Worm (Caenorhabditis elegans): ENCODE measurements around the gene Y97E10AR.2.

The Y97E10AR.2 gene

DNA sequence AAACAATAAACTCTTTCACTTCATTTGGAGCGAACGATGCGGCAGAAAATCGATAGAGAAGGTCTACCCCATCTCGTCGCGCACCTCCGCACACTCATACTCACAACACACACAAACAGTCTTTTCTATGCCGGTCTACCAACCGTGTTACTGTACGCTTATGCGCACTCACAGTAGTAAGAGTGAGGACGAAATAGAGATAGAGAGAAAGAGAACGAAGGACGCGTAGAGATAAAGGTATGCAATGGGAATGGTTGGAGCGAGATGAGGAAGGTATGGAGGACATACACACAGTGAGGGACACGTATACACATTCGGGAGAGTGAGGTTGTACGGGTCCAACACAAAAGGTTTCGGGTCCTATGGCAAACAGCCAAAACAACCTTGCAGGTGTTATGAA lies 17.2 kb upstream of the Y97E10AR.2 start (continued):
- TF ChIP-seq ceh-34 (tag; optimal IDR thresholded peaks at IDR 0.05) (peak; percentile 14), F13H6.1 (tag; optimal IDR thresholded peaks at IDR 0.05) (no peak), nhr-11 (tag; optimal IDR thresholded peaks at IDR 0.05) (no peak), tbx-7 (tag; optimal IDR thresholded peaks at IDR 0.05) (no peak), ceh-24 (tag; optimal IDR thresholded peaks at IDR 0.05) (no peak), lin-11 (tag; optimal IDR thresholded peaks at IDR 0.05) (no peak), ref-2 (tag; optimal IDR thresholded peaks at IDR 0.05) (peak; percentile 69), pag-3 (tag; optimal IDR thresholded peaks at IDR 0.05; ENCODE audit: borderline replicate concordance) (no peak), dmd-4 (tag; optimal IDR thresholded peaks at IDR 0.05; ENCODE audit: borderline replicate concordance) (no peak), sox-2 (GFP tag; IDR thresholded peaks at IDR 0.05) (no peak), ceh-48 (tag; optimal IDR thresholded peaks at IDR 0.05) (no peak), ceh-14 (tag; optimal IDR thresholded peaks at IDR 0.05) (no peak), C38D4.7 (GFP tag; optimal IDR thresholded peaks at IDR 0.05) (no peak), Y22D7AL.16 (tag; optimal IDR thresholded peaks at IDR 0.05) (no peak), hlh-30 (tag; optimal IDR thresholded peaks at IDR 0.05; ENCODE audit: insufficient read depth) (no peak), ceh-31 (tag; optimal IDR thresholded peaks at IDR 0.05) (peak; percentile 39), madf-2 (tag; optimal IDR thresholded peaks at IDR 0.05) (peak; percentile 26), ets-4 (tag; optimal IDR thresholded peaks at IDR 0.05) (no peak), K02D7.2 (tag; optimal IDR thresholded peaks at IDR 0.05) (no peak), unc-86 (tag; optimal IDR thresholded peaks at IDR 0.05) (no peak), ama-1 (optimal IDR thresholded peaks at IDR 0.05) (no peak), elt-4 (tag; optimal IDR thresholded peaks at IDR 0.05) (no peak), ceh-6 (GFP tag; optimal IDR thresholded peaks at IDR 0.05) (no peak), ttx-3 (tag; optimal IDR thresholded peaks at IDR 0.05) (no peak), rnt-1 (tag; optimal IDR thresholded peaks at IDR 0.05) (no peak), sox-4 (tag; optimal IDR thresholded peaks at IDR 0.05) (no peak), hlh-13 (GFP tag; optimal IDR thresholded peaks at IDR 0.05) (no peak), odd-2 (tag; optimal IDR thresholded peaks at IDR 0.05) (no peak), syd-9 (tag; optimal IDR thresholded peaks at IDR 0.05) (no peak), ceh-45 (GFP tag; IDR thresholded peaks at IDR 0.05) (no peak), K09A11.1 (tag; optimal IDR thresholded peaks at IDR 0.05; ENCODE audit: insufficient read depth) (no peak), unc-3 (GFP tag; conservative IDR thresholded peaks at IDR 0.05) (no peak), unc-3 (tag; optimal IDR thresholded peaks at IDR 0.05) (no peak), pha-2 (tag; optimal IDR thresholded peaks at IDR 0.05) (no peak), nhr-232 (tag; optimal IDR thresholded peaks at IDR 0.05) (no peak), ceh-2 (tag; optimal IDR thresholded peaks at IDR 0.05) (peak; percentile 15)

- no peak for TF ChIP-seq dmd-4 (tag; optimal IDR thresholded peaks at IDR 0.05; ENCODE audit: borderline replicate concordance)
- TF ChIP-seq unc-42 (tag; optimal IDR thresholded peaks at IDR 0.05) = peak; percentile 62
These were observed 15.5 kb upstream of the Y97E10AR.2 start for ce11 chrV:7980370-7980987.

DNA sequence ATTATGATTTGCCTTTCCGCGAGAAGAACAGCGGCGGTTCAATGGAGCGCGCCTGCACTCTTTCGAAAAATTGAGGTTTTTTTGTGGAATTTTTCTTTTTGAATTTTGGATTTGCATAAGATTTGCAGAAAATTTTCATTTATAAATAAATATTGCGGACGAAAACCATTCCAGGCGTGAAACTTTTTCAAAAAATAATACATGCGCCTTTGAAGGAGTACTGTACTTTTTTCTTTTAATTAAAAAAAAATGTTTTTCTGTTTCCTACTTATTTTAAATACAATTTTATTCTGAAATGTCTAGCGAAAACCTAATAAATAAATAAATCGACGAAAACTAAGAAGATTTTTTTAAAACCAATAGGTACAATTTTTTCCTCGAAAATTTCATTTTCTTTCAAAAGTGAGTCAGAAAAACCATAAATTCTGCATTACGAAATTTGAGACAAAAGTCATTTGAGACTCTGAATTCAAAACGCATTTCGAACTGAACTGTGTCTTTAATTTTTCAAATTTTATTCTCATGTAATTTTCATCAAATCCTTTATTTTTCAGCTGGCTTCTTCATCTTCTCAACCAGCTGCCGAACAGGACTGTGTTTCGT lies 14.9 kb upstream of the Y97E10AR.2 start, which contains the start of gene F26D11.1:
Gene F26D11.1 (plus strand): TSS at position 553 of the 603 bp plus-strand sequence.
- TF ChIP-seq ceh-31 (tag; optimal IDR thresholded peaks at IDR 0.05) = no peak
- TF ChIP-seq pha-4 (tag; optimal IDR thresholded peaks at IDR 0.05) = no peak
- no peak for TF ChIP-seq unc-42 (tag; optimal IDR thresholded peaks at IDR 0.05)
- TF ChIP-seq ceh-6 (GFP tag; optimal IDR thresholded peaks at IDR 0.05) = no peak
- no peak for TF ChIP-seq nhr-232 (tag; optimal IDR thresholded peaks at IDR 0.05)
- no peak for TF ChIP-seq pros-1 (tag; optimal IDR thresholded peaks at IDR 0.05)
- TF ChIP-seq eyg-1 (tag; optimal IDR thresholded peaks at IDR 0.05) = no peak
- TF ChIP-seq Y22D7AL.16 (tag; optimal IDR thresholded peaks at IDR 0.05) = no peak
- TF ChIP-seq mec-3 (tag; optimal IDR thresholded peaks at IDR 0.05; ENCODE audit: borderline replicate concordance) = no peak
- no peak for TF ChIP-seq K02D7.2 (tag; optimal IDR thresholded peaks at IDR 0.05)
